Worm (Caenorhabditis elegans) whole organism, L2 larva: Measurements from ENCODE around the gene Y44A6D.3.

ENCODE experiments used
- C34F6.9 ChIP-seq: fragments of 150-350 bp; optimal IDR thresholded peaks from 2 replicates; lab custom pipeline; 2014; ENCODE audit warnings: missing biosample characterization, missing genetic modification characterization
- F13H6.1 ChIP-seq: sonication (generic microtip); optimal IDR thresholded peaks from 2 replicates; lab custom pipeline; 2016; ENCODE audit warnings: missing genetic modification characterization, missing compliant biosample characterization
- R02D3.7 ChIP-seq: fragments of 150-350 bp; optimal IDR thresholded peaks from 2 replicates; lab custom pipeline; 2014; ENCODE audit warnings: missing biosample characterization, missing genetic modification characterization
- Y55F3AM.14 ChIP-seq: fragments of 200-800 bp; sonication (Bioruptor generic); optimal IDR thresholded peaks from 2 replicates; lab custom pipeline; 2018; ENCODE audit warnings: mild to moderate bottlenecking, missing genetic modification characterization, missing compliant biosample characterization
- ZK546.5 ChIP-seq: sonication (generic microtip); optimal IDR thresholded peaks from 2 replicates; lab custom pipeline; 2017; ENCODE audit warnings: missing biosample characterization, missing genetic modification characterization
- aly-2 ChIP-seq: fragments of 150-350 bp; optimal IDR thresholded peaks from 2 replicates; lab custom pipeline; 2014; ENCODE audit warnings: missing biosample characterization, missing genetic modification characterization
- ama-1 ChIP-seq: fragments of 150-350 bp; optimal IDR thresholded peaks from 2 replicates; lab custom pipeline; 2018; ENCODE audit warnings: inconsistent platforms
- ceh-16 ChIP-seq: fragments of 150-350 bp; optimal IDR thresholded peaks from 2 replicates; lab custom pipeline; 2014; ENCODE audit warnings: missing biosample characterization, missing genetic modification characterization
- ceh-82 ChIP-seq: fragments of 150-350 bp; optimal IDR thresholded peaks from 2 replicates; lab custom pipeline; 2014; ENCODE audit warnings: missing biosample characterization, missing genetic modification characterization
- crh-2 ChIP-seq: sonication (generic microtip); optimal IDR thresholded peaks from 2 replicates; lab custom pipeline; 2017; ENCODE audit warnings: missing biosample characterization, missing genetic modification characterization
- dmd-4 ChIP-seq: sonication (generic microtip); optimal IDR thresholded peaks from 2 replicates; lab custom pipeline; 2017; ENCODE audit warnings: missing biosample characterization, missing genetic modification characterization
- egl-27 ChIP-seq: sonication (generic microtip); optimal IDR thresholded peaks from 3 replicates; lab custom pipeline; 2017; ENCODE audit warnings: missing biosample characterization, missing genetic modification reagents, missing genetic modification characterization
- elt-1 ChIP-seq: fragments of 150-350 bp; optimal IDR thresholded peaks from 2 replicates; lab custom pipeline; 2014; ENCODE audit warnings: missing biosample characterization, missing genetic modification characterization
- elt-3 ChIP-seq: sonication (generic microtip); optimal IDR thresholded peaks from 2 replicates; lab custom pipeline; 2017; ENCODE audit warnings: missing biosample characterization, missing genetic modification characterization
- fos-1 ChIP-seq: fragments of 150-350 bp; optimal IDR thresholded peaks from 2 replicates; lab custom pipeline; 2014; ENCODE audit warnings: missing biosample characterization, missing genetic modification characterization
- gmeb-1 ChIP-seq: fragments of 150-350 bp; optimal IDR thresholded peaks from 2 replicates; lab custom pipeline; 2014; ENCODE audit warnings: missing biosample characterization, missing genetic modification characterization
- lin-11 ChIP-seq: fragments of 150-350 bp; sonication (generic microtip); optimal IDR thresholded peaks from 2 replicates; lab custom pipeline; 2014; ENCODE audit warnings: missing biosample characterization, missing genetic modification characterization, inconsistent platforms, mixed read lengths
- lin-13 ChIP-seq: fragments of 150-350 bp; optimal IDR thresholded peaks from 2 replicates; lab custom pipeline; 2014; ENCODE audit warnings: missing biosample characterization, missing genetic modification reagents, missing genetic modification characterization
- lsy-2 ChIP-seq, 2 experiments: fragments of 150-350 bp in 1 of 2; sonication (generic microtip) in 1 of 2; optimal IDR thresholded peaks; 2 replicates each; lab custom pipeline; 2014 to 2017; ENCODE audit warnings: missing biosample characterization in 2 of 2, missing genetic modification characterization in 2 of 2
- mab-5 ChIP-seq: fragments of 150-350 bp; optimal IDR thresholded peaks from 2 replicates; lab custom pipeline; 2014; ENCODE audit warnings: missing biosample characterization, missing genetic modification characterization
- mbf-1 ChIP-seq: sonication (generic microtip); optimal IDR thresholded peaks from 2 replicates; lab custom pipeline; 2017; ENCODE audit warnings: missing biosample characterization, missing genetic modification characterization
- mdl-1 ChIP-seq, 2 experiments: fragments of 150-350 bp in 1 of 2; sonication (generic microtip) in 1 of 2; optimal IDR thresholded peaks; 2 replicates each; lab custom pipeline; 2017; ENCODE audit warnings: missing biosample characterization in 2 of 2, missing genetic modification characterization in 2 of 2
- nhr-10 ChIP-seq: sonication (generic microtip); optimal IDR thresholded peaks from 2 replicates; lab custom pipeline; 2017; ENCODE audit warnings: missing biosample characterization, missing genetic modification characterization
- nhr-129 ChIP-seq: fragments of 150-350 bp; optimal IDR thresholded peaks from 2 replicates; lab custom pipeline; 2014; ENCODE audit warnings: missing biosample characterization, missing genetic modification characterization
- nhr-21 ChIP-seq: fragments of 150-350 bp; optimal IDR thresholded peaks from 2 replicates; lab custom pipeline; 2014; ENCODE audit warnings: missing biosample characterization, missing genetic modification characterization
- nhr-23 ChIP-seq: fragments of 150-350 bp; optimal IDR thresholded peaks from 2 replicates; lab custom pipeline; 2014; ENCODE audit warnings: missing biosample characterization, missing genetic modification reagents, missing genetic modification characterization
- nhr-237 ChIP-seq: fragments of 150-350 bp; optimal IDR thresholded peaks from 2 replicates; lab custom pipeline; 2014; ENCODE audit warnings: missing biosample characterization, missing genetic modification characterization
- nhr-25 ChIP-seq: fragments of 150-350 bp; sonication (generic microtip); optimal IDR thresholded peaks from 3 replicates; lab custom pipeline; 2014; ENCODE audit warnings: missing biosample characterization, missing genetic modification characterization
- nhr-6 ChIP-seq: fragments of 150-350 bp; optimal IDR thresholded peaks from 2 replicates; lab custom pipeline; 2014; ENCODE audit warnings: missing biosample characterization, missing genetic modification characterization
- peb-1 ChIP-seq: fragments of 150-350 bp; optimal IDR thresholded peaks from 2 replicates; lab custom pipeline; 2014; ENCODE audit warnings: missing biosample characterization, missing genetic modification characterization
- sem-4 ChIP-seq: fragments of 150-350 bp; optimal IDR thresholded peaks from 2 replicates; lab custom pipeline; 2014; ENCODE audit warnings: missing biosample characterization, missing genetic modification reagents, missing genetic modification characterization
- skn-1 ChIP-seq: sonication (generic microtip); optimal IDR thresholded peaks from 2 replicates; lab custom pipeline; 2017; ENCODE audit warnings: missing biosample characterization, missing genetic modification characterization
- sma-3 ChIP-seq: sonication (generic microtip); optimal IDR thresholded peaks from 2 replicates; lab custom pipeline; 2016; ENCODE audit warnings: missing genetic modification reagents, missing genetic modification characterization, missing compliant biosample characterization
- sma-9 ChIP-seq, 2 experiments: fragments of 150-350 bp in 1 of 2; sonication (generic microtip) in 1 of 2; optimal IDR thresholded peaks; 2 replicates each; lab custom pipeline; 2014 to 2016; ENCODE audit warnings: missing genetic modification characterization in 2 of 2, mild to moderate bottlenecking in 1 of 2, missing biosample characterization in 1 of 2, missing compliant biosample characterization in 1 of 2, missing genetic modification reagents in 1 of 2, moderate library complexity in 1 of 2
- snpc-4 ChIP-seq: fragments of 150-350 bp; optimal IDR thresholded peaks from 2 replicates; lab custom pipeline; 2014; ENCODE audit warnings: missing biosample characterization, missing genetic modification characterization
- unc-39 ChIP-seq: fragments of 150-350 bp; optimal IDR thresholded peaks from 2 replicates; lab custom pipeline; 2014; ENCODE audit warnings: missing biosample characterization, missing genetic modification characterization
- unc-55 ChIP-seq: fragments of 150-350 bp; sonication (generic microtip); optimal IDR thresholded peaks from 3 replicates; lab custom pipeline; 2014; ENCODE audit warnings: missing biosample characterization, missing genetic modification reagents, missing genetic modification characterization
- zag-1 ChIP-seq: fragments of 150-350 bp; optimal IDR thresholded peaks from 2 replicates; lab custom pipeline; 2014; ENCODE audit warnings: missing biosample characterization, missing genetic modification characterization
- ztf-1 ChIP-seq: fragments of 200-800 bp; sonication (Bioruptor generic); conservative IDR thresholded peaks from 2 replicates; pipeline ENCODE4 v1.3.6; 2022; ENCODE audit warnings: missing genetic modification characterization, missing compliant biosample characterization
- ztf-11 ChIP-seq: sonication (generic microtip); optimal IDR thresholded peaks from 2 replicates; lab custom pipeline; 2017; ENCODE audit warnings: missing biosample characterization, missing genetic modification characterization
- ztf-4 ChIP-seq: fragments of 150-350 bp; optimal IDR thresholded peaks from 2 replicates; lab custom pipeline; 2014; ENCODE audit warnings: missing biosample characterization, missing genetic modification characterization

Y44A6D.3 gene

ce11 chrV:20776761-20777160 lies 15.5 kb downstream of the Y44A6D.3 start:
- TF ChIP-seq mdl-1 (tag; optimal IDR thresholded peaks at IDR 0.05; lab: Kevin White, UChicago), result peak; percentile 60 to 68
- no peak for TF ChIP-seq ceh-82 (tag; lab: Kevin White, UChicago)
- TF ChIP-seq ztf-4, result peak; percentile 80
- peak; percentile 90 for TF ChIP-seq unc-55
- peak in 1 of 2 experiments; percentile 72 for TF ChIP-seq lsy-2 (tag; optimal IDR thresholded peaks at IDR 0.05; lab: Kevin White, UChicago)
- peak; percentile 17 for TF ChIP-seq fos-1
- peak; percentile 78 for TF ChIP-seq C34F6.9
- peak; percentile 74 for TF ChIP-seq crh-2
- peak; percentile 40 for TF ChIP-seq lin-13 (GFP tag; lab: Kevin White, UChicago)
- TF ChIP-seq nhr-6 (tag; lab: Kevin White, UChicago), result no peak
- peak; percentile 51 for TF ChIP-seq zag-1 (tag; lab: Kevin White, UChicago)
- TF ChIP-seq elt-3 (tag; lab: Kevin White, UChicago), result no peak
- TF ChIP-seq nhr-129, result peak; percentile 88
- TF ChIP-seq nhr-21 (tag; lab: Kevin White, UChicago), result peak; percentile 13
- no peak for TF ChIP-seq mbf-1
- TF ChIP-seq snpc-4 (tag; lab: Kevin White, UChicago), result peak; percentile 54
- no peak for TF ChIP-seq gmeb-1 (tag; lab: Kevin White, UChicago)
- no peak for TF ChIP-seq ZK546.5 (tag; lab: Kevin White, UChicago)
- peak; percentile 77 for TF ChIP-seq F13H6.1 (tag; lab: Kevin White, UChicago)
- peak; percentile 3 for TF ChIP-seq ama-1 (lab: Kevin White, UChicago)
- TF ChIP-seq nhr-25, result no peak
- no peak for TF ChIP-seq Y55F3AM.14 (GFP tag; lab: Kevin White, UChicago)
- peak; percentile 48 for TF ChIP-seq egl-27 (tag; lab: Kevin White, UChicago)
- no peak for TF ChIP-seq mab-5 (tag; lab: Kevin White, UChicago)
- TF ChIP-seq sma-9 (GFP tag; optimal IDR thresholded peaks at IDR 0.05; lab: Kevin White, UChicago), result peak; percentile 77
- no peak for TF ChIP-seq sma-9 (tag; optimal IDR thresholded peaks at IDR 0.05; lab: Kevin White, UChicago)
- TF ChIP-seq lin-11 (tag; lab: Kevin White, UChicago), result peak; percentile 74
- peak; percentile 40 for TF ChIP-seq sem-4 (tag; lab: Kevin White, UChicago)

- TF ChIP-seq ztf-1 (GFP tag; lab: Robert Waterston, UW) (no peak), dmd-4 (no peak), F13H6.1 (tag; lab: Kevin White, UChicago) (no peak), elt-1 (tag; lab: Kevin White, UChicago) (no peak), nhr-129 (no peak), unc-39 (tag; lab: Kevin White, UChicago) (no peak), ama-1 (lab: Kevin White, UChicago) (no peak), R02D3.7 (tag; lab: Kevin White, UChicago) (no peak), zag-1 (tag; lab: Kevin White, UChicago) (no peak), aly-2 (no peak), ceh-16 (tag; lab: Kevin White, UChicago) (no peak), Y55F3AM.14 (GFP tag; lab: Kevin White, UChicago) (no peak)
- TF ChIP-seq, all 48 proteins: peak for 0
These were observed 17.0 kb downstream of the Y44A6D.3 start, which contains the start of gene F38A6.4 for ce11 chrV:20775269-20775668. TSS of gene F38A6.4 (minus strand) at chrV:20775369.

- TF ChIP-seq sem-4 (tag; lab: Kevin White, UChicago) (no peak), nhr-237 (no peak), sma-9 (GFP tag; optimal IDR thresholded peaks at IDR 0.05; lab: Kevin White, UChicago) (no peak), sma-9 (tag; optimal IDR thresholded peaks at IDR 0.05; lab: Kevin White, UChicago) (no peak), egl-27 (tag; lab: Kevin White, UChicago) (no peak), Y55F3AM.14 (GFP tag; lab: Kevin White, UChicago) (no peak), nhr-23 (tag; lab: Kevin White, UChicago) (no peak), nhr-10 (tag; lab: Kevin White, UChicago) (no peak), F13H6.1 (tag; lab: Kevin White, UChicago) (no peak)
These were observed 18.6 kb downstream of the Y44A6D.3 start, which contains the start of gene F38A6.5 for ce11 chrV:20773647-20774046. TSS of gene F38A6.5 (minus strand) at chrV:20773747.

ce11 chrV:20771702-20772101 lies 20.5 kb downstream of the Y44A6D.3 start:
- TF ChIP-seq sem-4 (tag; lab: Kevin White, UChicago) (no peak), ztf-11 (tag; lab: Kevin White, UChicago) (no peak), peb-1 (no peak), nhr-10 (tag; lab: Kevin White, UChicago) (no peak), Y55F3AM.14 (GFP tag; lab: Kevin White, UChicago) (no peak), nhr-6 (tag; lab: Kevin White, UChicago) (no peak), C34F6.9 (peak; percentile 2), mdl-1 (tag; optimal IDR thresholded peaks at IDR 0.05; lab: Kevin White, UChicago) (no peak), nhr-237 (no peak), skn-1 (tag; lab: Kevin White, UChicago) (no peak), lin-11 (tag; lab: Kevin White, UChicago) (no peak), ceh-82 (tag; lab: Kevin White, UChicago) (no peak), ZK546.5 (tag; lab: Kevin White, UChicago) (no peak), sma-3 (GFP tag; lab: Kevin White, UChicago) (no peak), unc-55 (no peak), nhr-129 (peak; percentile 27), lsy-2 (tag; optimal IDR thresholded peaks at IDR 0.05; lab: Kevin White, UChicago) (peak in 1 of 2 experiments; percentile 2)
